Fruit fly (Drosophila melanogaster) whole organism, larva: ENCODE measurements around the gene KFase.

Source experiments
- noc ChIP-seq: fragments of 200-800 bp; sonication (Bioruptor generic); optimal IDR thresholded peaks from 3 replicates; lab custom pipeline; 2019; ENCODE audit warnings: missing biosample characterization, mild to moderate bottlenecking, missing genetic modification characterization, moderate library complexity

The KFase gene

DNA sequence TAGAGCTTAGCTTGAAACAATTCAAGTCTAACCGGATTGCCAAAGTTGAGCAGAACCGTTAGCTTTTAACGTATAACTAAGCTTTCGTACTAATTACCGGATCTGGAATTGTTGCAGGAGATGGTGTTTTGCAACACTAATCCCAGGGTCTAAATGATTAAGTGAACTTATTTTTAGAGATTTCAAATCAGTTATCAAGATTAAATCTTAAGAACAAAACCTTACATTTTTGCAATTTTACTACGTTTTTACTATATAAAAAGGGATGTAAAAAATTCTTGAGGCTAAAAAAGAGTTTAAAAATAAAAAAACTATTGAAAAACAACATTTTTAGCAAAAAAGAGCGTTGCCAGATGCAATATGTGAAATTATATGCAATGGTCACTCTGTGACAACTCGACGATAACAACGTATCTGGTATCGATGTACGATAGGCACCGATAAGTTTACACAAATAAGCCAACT, at the start of gene KFase, which contains the start of gene epsilonCOP:
KFase (minus strand) TSS at position 81 of the 465 bp plus-strand sequence.
epsilonCOP (plus strand) TSS at position 415 of the 465 bp plus-strand sequence.
- TF ChIP-seq noc (tag; lab: Kevin White, UChicago), result peak; percentile 34

DNA sequence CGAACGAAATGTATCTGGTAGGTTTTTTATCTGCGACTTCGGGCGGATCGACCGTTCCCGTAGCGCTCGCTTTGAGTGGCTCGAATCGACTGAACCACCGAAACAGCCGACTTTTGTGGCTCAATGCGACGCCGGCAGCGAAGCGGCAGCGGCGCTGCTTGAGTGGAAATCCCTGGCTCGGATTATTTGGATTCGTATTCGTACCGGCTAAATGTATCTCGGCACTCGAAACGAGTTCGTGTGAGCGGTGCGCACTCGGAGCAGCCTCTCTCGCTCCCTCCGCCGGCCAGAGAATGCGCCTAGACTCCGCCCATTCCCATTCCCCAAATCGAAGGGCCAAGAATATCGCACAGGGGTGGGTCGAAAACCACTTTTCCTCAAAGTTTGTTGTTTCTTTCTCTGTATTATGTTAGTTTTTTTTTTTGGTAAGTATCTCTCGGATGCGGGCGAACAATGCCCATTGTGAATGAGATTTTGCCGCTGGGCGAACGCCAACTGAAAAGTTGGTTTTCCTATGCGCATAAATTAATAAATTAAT, 47.6 kb upstream of the KFase start:
- TF ChIP-seq noc (tag; lab: Kevin White, UChicago), result no peak

dm6 chr2L:6534125-6534815, 45.7 kb upstream of the KFase start:
- TF ChIP-seq noc (tag; lab: Kevin White, UChicago), result no peak

DNA sequence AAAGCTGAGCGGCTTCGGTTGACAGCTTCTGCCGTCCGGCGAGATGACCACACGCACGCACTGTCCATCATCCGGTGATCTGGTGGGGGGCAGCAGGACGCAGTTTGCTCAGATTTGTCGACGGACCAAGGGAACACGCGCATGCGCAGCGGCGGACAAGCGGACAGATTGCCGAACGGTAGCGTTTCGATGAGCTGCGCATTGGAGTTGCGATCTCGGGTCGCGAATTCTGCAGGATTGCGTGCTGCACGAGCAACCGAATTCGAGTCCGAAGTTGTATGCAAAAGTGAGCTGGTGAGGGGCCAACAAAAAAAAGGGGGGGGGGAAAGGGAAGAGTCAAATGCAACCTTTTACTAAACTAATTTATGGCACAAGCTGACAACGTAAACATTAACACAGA, 45.2 kb upstream of the KFase start:
- no peak for TF ChIP-seq noc (tag; lab: Kevin White, UChicago)

DNA sequence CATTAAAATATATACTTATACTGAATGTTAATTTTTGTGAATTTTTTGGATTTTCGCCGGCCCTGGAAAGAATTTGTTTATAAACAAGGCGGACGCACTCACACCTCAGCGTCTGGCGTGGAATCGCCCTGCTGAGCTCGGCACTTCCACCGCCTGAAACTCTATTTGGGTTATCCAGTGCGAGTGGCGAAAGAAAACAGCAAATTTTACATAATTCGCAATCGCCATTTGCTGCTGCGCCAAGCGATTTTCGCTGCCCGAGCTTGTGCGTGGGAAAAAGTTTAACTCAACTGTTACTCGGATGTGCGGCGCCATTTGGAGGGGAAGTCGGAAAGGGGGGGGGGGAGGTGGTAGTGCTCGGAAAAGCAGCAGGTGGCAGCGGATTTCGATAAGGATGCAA, 44.4 kb upstream of the KFase start:
- TF ChIP-seq noc (tag; lab: Kevin White, UChicago), result no peak

DNA sequence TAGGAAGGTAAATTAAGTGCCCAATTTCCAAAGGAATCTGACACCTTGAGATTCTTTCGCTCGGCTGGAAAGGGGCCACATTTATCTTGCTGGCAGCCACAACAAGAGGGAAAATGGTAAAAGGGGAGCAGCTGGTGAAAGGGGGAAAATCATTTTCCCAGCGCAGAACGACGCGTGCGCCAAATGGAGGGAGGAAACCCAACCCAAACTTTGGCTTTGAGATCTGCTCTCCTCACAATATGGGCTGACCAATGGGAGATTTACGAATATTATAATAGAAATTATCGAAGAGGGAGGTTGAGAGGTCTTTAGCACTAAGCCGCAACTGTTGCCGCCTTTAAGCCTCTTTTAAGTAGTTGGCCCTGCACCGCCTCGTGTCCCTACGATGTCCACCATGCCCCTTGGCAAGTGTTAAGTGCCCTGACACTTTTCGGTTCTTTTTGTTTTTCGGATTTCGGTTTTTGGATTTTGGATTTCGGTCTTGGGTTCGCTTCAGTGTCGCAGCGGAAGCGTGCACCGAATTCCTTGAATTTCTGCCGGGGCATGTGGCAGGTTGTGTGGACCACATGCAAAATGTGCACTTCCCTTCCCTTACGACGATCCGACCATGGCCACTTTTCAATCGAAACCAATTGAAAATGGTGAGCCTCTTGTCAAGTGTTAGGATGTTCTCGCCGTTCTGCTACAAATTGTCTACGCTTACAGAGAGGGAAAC, 43.6 kb upstream of the KFase start:
- TF ChIP-seq noc (tag; lab: Kevin White, UChicago), result no peak

dm6 chr2L:6530952-6531512, 42.5 kb upstream of the KFase start:
- TF ChIP-seq noc (tag; lab: Kevin White, UChicago), result no peak

DNA sequence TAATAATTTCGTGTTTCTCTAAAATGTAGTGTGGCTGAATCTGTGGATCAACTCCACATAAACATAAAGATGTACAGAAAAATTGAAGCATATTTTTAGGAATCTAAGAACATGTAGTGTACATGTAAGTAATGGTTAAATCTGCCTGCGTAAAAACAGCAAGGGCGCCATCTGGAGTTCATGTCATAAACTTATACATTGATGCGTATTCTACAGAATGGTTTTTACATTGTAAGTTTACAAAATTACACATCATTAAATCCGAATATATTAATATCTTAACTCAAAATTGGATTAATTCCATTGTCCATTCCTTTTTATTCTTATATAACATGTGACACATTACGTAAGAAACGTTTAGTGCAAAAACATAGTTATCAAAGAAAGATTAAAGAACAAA, 38.4 kb upstream of the KFase start:
- TF ChIP-seq noc (tag; lab: Kevin White, UChicago), result no peak

DNA sequence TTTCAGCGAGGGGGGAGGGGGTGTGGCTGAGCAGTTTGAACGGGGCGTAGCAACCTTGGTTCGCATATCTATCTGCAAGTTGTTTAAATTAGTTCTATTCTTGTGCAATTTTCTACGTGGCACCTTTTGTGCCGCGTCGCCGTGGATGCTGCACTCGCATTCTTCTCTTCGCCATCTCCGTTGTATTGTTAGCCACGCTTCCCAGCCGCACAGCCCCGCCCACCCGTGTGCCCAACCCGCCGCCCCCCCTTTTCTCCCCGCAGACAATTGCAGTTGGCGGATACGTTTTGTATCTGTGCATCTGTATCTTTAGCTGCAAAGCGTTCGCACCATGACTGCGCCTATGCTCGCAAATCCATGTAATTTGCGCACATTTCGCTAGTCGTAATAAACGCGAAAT, 25.4 kb upstream of the KFase start:
- TF ChIP-seq noc (tag; lab: Kevin White, UChicago), result no peak

DNA sequence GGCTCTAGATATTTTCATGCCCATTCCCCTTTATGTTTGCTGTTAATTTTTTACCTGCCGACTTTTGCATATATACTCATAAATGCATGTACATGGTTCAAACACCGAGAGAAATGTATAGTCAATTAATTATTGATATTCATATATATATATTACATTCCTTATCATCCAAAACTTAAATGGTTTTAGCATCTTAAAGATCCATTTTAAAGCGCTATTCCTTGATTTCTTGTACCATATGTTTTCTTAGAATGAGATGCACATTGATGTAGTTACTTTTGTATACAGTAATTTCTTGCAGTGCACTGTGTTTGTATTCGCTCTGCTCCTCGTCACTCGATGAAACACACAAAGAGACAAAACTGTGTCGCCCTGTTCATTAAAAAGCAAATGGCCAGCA, 20.1 kb upstream of the KFase start:
- TF ChIP-seq noc (tag; lab: Kevin White, UChicago), result no peak

DNA sequence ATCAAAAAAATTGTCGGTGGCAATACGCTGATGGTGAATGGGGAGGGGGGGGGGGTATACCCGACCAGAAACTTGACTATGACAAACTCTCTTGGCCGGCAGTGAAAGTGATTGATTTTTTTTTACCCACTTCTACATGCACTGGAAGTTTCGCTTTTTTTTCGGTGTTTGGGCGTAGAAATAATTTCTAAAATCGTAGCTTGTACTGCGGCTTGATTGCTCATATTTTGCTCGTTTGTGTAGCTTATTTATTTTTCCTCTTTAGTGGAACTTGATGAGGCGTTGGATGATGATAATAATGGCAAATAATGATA, 15.1 kb upstream of the KFase start:
- TF ChIP-seq noc (tag; lab: Kevin White, UChicago), result no peak

DNA sequence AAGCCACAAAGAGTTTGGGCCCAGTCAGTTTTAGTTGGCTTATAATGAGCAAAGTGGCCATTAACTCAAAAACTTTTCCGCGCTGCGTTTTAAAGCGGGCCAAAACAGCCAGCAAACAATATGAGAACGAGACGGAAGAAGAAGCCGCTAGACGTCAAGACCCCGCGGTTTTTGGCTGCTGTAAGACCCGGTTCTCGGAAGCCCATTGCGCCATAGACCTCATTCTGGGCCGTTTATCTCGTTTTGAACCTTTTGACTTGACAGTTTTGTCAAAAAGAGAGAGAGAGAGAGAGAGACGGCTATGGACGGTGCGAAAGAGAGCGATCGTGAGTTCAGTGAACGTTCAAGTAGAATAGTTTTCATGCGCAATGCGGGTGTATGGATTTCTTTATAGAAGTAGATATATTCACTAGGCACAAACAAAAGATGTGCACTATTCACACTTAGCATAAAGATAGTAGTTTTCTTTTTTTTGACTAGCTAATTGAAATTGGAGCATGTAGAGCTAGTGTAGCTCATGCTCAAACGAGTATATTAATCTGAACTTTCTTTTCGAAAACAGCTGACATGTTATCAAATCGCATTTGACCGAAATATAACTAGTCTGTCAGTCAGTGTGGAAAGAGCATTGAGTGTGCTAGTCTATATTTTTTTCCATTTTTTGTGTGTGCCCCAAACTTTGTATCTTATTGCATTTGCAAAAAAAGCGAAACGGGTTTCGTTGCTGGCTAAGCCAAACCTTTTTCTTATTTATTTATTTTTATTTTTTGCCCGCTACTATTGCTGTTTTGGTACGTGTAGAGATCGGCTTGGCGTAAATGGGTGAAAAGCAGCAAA, 14.5 kb upstream of the KFase start:
- no peak for TF ChIP-seq noc (tag; lab: Kevin White, UChicago)

DNA sequence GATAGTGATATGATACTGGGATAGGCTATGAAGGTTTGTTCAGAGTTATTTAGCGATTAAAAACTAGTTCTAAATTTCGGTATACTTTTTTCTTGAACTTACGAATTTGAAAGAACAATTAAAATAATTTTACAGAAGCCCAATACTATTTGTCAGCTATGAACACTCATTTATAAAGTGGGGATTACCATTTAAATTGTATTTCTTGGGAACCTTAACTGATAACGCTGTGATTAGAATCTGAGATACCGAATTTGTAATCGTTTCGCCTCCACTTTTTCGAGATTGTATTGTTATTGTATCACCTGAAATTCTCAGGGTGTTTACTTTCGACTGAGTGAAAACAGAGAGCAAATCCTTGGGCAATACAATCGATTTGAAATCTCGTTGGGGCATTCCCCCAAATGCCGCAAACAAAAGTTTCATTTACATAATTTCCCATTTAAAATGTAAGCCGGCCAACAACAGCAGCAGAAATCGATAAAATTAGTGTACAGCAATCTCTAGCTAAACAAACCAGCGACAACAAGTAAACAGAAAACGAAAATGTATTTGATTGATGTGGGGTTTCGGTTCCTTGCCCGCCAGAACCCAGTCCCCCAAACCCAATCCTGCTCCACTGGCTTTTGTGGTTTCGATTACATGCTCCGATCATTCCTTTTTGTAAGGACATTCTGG, 12.2 kb upstream of the KFase start:
- no peak for TF ChIP-seq noc (tag; lab: Kevin White, UChicago)

DNA sequence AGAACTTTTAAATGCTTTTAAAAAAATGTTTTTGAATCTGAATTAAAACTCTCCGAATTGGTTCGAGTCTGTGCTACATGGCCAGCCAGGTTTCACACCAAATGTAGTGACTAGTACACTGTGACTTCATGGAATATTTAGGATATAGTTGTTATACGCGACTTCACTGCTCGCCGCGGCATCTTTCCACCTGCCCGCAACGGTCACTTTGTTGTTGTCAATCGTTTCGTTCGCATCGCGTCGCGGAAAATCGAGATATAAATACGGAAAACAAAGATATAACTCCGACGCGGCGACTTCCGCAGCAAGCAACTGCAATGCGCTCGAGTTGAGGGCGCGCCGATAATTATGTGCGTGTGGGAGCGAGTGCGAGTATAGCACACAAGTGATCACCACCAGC, 9.9 kb upstream of the KFase start, which contains the start of gene CG31637:
CG31637 (plus strand) TSS at position 200 of the 400 bp plus-strand sequence.
- no peak for TF ChIP-seq noc (tag; lab: Kevin White, UChicago)

dm6 chr2L:6496753-6497152, 8.2 kb upstream of the KFase start, which contains the start of gene CG9550:
TSS of gene CG9550 (plus strand) at chr2L:6497053.
- TF ChIP-seq noc (tag; lab: Kevin White, UChicago), result no peak
